Worm (Caenorhabditis elegans) whole organism, mixed stage, embryonic: ENCODE measurements around the gene F53B2.5.

Experiments
- bed-3 ChIP-seq: fragments of 200-800 bp; sonication (Bioruptor generic); optimal IDR thresholded peaks from 3 replicates; lab custom pipeline; 2018; ENCODE audit warnings: mild to moderate bottlenecking, missing genetic modification characterization, moderate library complexity, missing compliant biosample characterization
- ceh-39 ChIP-seq: fragments of 150-350 bp; optimal IDR thresholded peaks from 2 replicates; lab custom pipeline; 2014; ENCODE audit warnings: missing biosample characterization, missing genetic modification characterization
- ceh-43 ChIP-seq: fragments of 200-800 bp; sonication (Bioruptor generic); optimal IDR thresholded peaks from 2 replicates; lab custom pipeline; 2018; ENCODE audit warnings: mild to moderate bottlenecking, missing genetic modification characterization, moderate library complexity, missing compliant biosample characterization
- ceh-83 ChIP-seq: fragments of 200-800 bp; sonication (Bioruptor generic); optimal IDR thresholded peaks from 2 replicates; lab custom pipeline; 2018; ENCODE audit warnings: mild to moderate bottlenecking, missing genetic modification characterization, missing compliant biosample characterization
- ces-1 ChIP-seq: fragments of 150-350 bp; optimal IDR thresholded peaks from 2 replicates; lab custom pipeline; 2014; ENCODE audit warnings: missing biosample characterization, missing genetic modification reagents, missing genetic modification characterization
- cnd-1 ChIP-seq: fragments of 200-800 bp; sonication (Bioruptor generic); optimal IDR thresholded peaks from 2 replicates; lab custom pipeline; 2018; ENCODE audit warnings: mild to moderate bottlenecking, missing genetic modification characterization, missing compliant biosample characterization
- drap-1 ChIP-seq: fragments of 200-800 bp; sonication (Bioruptor generic); optimal IDR thresholded peaks from 3 replicates; lab custom pipeline; 2018; ENCODE audit warnings: mild to moderate bottlenecking, missing genetic modification characterization, missing compliant biosample characterization
- elt-1 ChIP-seq: sonication (generic microtip); optimal IDR thresholded peaks from 2 replicates; lab custom pipeline; 2017; ENCODE audit warnings: missing genetic modification characterization, mild to moderate bottlenecking, missing compliant biosample characterization, antibody characterized with exemption, moderate library complexity, borderline replicate concordance; ENCODE audit not compliant: insufficient read depth
- elt-3 ChIP-seq: fragments of 150-350 bp; optimal IDR thresholded peaks from 2 replicates; lab custom pipeline; 2014; ENCODE audit warnings: missing biosample characterization, missing genetic modification characterization
- ham-2 ChIP-seq: fragments of 200-800 bp; sonication (Bioruptor generic); optimal IDR thresholded peaks from 2 replicates; lab custom pipeline; 2018; ENCODE audit warnings: mild to moderate bottlenecking, missing genetic modification characterization, missing compliant biosample characterization
- lin-32 ChIP-seq: fragments of 200-800 bp; sonication (Bioruptor generic); optimal IDR thresholded peaks from 2 replicates; lab custom pipeline; 2018; ENCODE audit warnings: mild to moderate bottlenecking, missing genetic modification characterization, missing compliant biosample characterization
- lsy-2 ChIP-seq: fragments of 150-350 bp; optimal IDR thresholded peaks from 2 replicates; lab custom pipeline; 2014; ENCODE audit warnings: missing biosample characterization, missing genetic modification characterization
- mab-5 ChIP-seq: fragments of 150-350 bp; optimal IDR thresholded peaks from 2 replicates; lab custom pipeline; 2014; ENCODE audit warnings: missing biosample characterization, missing genetic modification characterization
- mep-1 ChIP-seq: fragments of 150-350 bp; optimal IDR thresholded peaks from 2 replicates; lab custom pipeline; 2017; ENCODE audit warnings: missing biosample characterization, missing genetic modification reagents, missing genetic modification characterization, inconsistent platforms
- mls-2 ChIP-seq: sonication (generic microtip); optimal IDR thresholded peaks from 2 replicates; lab custom pipeline; 2016; ENCODE audit warnings: mild to moderate bottlenecking, missing genetic modification characterization, moderate library complexity, missing compliant biosample characterization
- nhr-12 ChIP-seq: fragments of 150-350 bp; optimal IDR thresholded peaks from 2 replicates; lab custom pipeline; 2014; ENCODE audit warnings: missing biosample characterization, missing genetic modification characterization
- nhr-2 ChIP-seq: fragments of 150-350 bp; optimal IDR thresholded peaks from 2 replicates; lab custom pipeline; 2014; ENCODE audit warnings: missing biosample characterization, missing genetic modification characterization
- nhr-28 ChIP-seq: fragments of 150-350 bp; optimal IDR thresholded peaks from 2 replicates; lab custom pipeline; 2014; ENCODE audit warnings: missing biosample characterization, missing genetic modification characterization
- nhr-76 ChIP-seq: sonication (generic microtip); optimal IDR thresholded peaks from 2 replicates; lab custom pipeline; 2017; ENCODE audit warnings: missing biosample characterization, missing genetic modification characterization
- pha-4 ChIP-seq: fragments of 150-350 bp; optimal IDR thresholded peaks from 2 replicates; lab custom pipeline; 2018; ENCODE audit warnings: missing biosample characterization, missing genetic modification reagents, missing genetic modification characterization
- sem-2 ChIP-seq: fragments of 200-800 bp; sonication (Bioruptor generic); optimal IDR thresholded peaks from 2 replicates; lab custom pipeline; 2018; ENCODE audit warnings: mild to moderate bottlenecking, missing genetic modification characterization, missing compliant biosample characterization
- sptf-1 ChIP-seq: sonication (generic microtip); optimal IDR thresholded peaks from 2 replicates; lab custom pipeline; 2017; ENCODE audit warnings: mild to moderate bottlenecking, missing genetic modification characterization, moderate library complexity, missing compliant biosample characterization
- tbx-8 ChIP-seq: fragments of 200-800 bp; sonication (Bioruptor generic); optimal IDR thresholded peaks from 2 replicates; lab custom pipeline; 2018; ENCODE audit warnings: mild to moderate bottlenecking, missing genetic modification characterization, moderate library complexity, missing compliant biosample characterization
- unc-39 ChIP-seq: fragments of 150-350 bp; optimal IDR thresholded peaks from 2 replicates; lab custom pipeline; 2014; ENCODE audit warnings: missing biosample characterization, missing genetic modification characterization
- unc-62 ChIP-seq: fragments of 150-350 bp; optimal IDR thresholded peaks from 2 replicates; lab custom pipeline; 2014; ENCODE audit warnings: missing biosample characterization, missing genetic modification reagents, missing genetic modification characterization
- zip-8 ChIP-seq: fragments of 150-350 bp; optimal IDR thresholded peaks from 2 replicates; lab custom pipeline; 2014; ENCODE audit warnings: missing biosample characterization, missing genetic modification characterization

F53B2.5 gene

DNA sequence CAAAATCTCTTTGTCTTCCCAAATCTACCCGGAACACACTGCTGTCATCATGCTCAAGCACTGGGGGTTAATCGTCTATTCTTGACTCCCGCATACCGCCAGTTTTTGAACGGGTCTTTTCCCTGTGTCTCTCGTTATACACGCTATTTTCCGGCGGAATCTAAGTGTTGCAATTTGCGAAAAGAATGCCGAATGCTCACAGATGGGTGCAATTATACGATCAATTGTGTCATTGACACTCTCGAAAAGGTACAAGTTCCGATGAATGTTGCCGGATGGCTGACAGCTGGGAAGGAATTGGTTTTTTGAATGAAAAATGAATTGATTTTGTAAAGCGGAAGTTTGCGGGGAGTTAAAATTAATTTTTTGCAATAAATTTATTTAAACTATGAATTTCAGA is 21.0 kb upstream of the F53B2.5 start:
- TF ChIP-seq nhr-2 (tag; lab: Kevin White, UChicago) (peak; percentile 92), lin-32 (GFP tag; lab: Kevin White, UChicago) (peak; percentile 91), mep-1 (tag; lab: Kevin White, UChicago) (no peak), unc-39 (tag; lab: Kevin White, UChicago) (no peak)

ce11 chrIV:12549014-12549413 is 18.1 kb upstream of the F53B2.5 start:
- TF ChIP-seq cnd-1 (tag; lab: Kevin White, UChicago) (peak; percentile 49), bed-3 (GFP tag; lab: Kevin White, UChicago) (no peak), unc-62 (GFP tag; lab: Kevin White, UChicago) (peak; percentile 46), zip-8 (tag; lab: Kevin White, UChicago) (peak; percentile 97), nhr-2 (tag; lab: Kevin White, UChicago) (peak; percentile 87), tbx-8 (GFP tag; lab: Kevin White, UChicago) (no peak), ceh-83 (GFP tag; lab: Kevin White, UChicago) (no peak), drap-1 (GFP tag; lab: Kevin White, UChicago) (no peak), sptf-1 (tag; lab: Kevin White, UChicago) (no peak), pha-4 (no peak), mls-2 (tag; lab: Kevin White, UChicago) (no peak), mab-5 (tag; lab: Kevin White, UChicago) (no peak), elt-1 (no peak), nhr-28 (tag; lab: Kevin White, UChicago) (no peak), mep-1 (tag; lab: Kevin White, UChicago) (no peak), ham-2 (GFP tag; lab: Kevin White, UChicago) (no peak), ceh-39 (tag; lab: Kevin White, UChicago) (no peak), lin-32 (GFP tag; lab: Kevin White, UChicago) (peak; percentile 43), ceh-43 (no peak), ces-1 (GFP tag; lab: Kevin White, UChicago) (no peak)

ce11 chrIV:12547824-12548223 is 16.9 kb upstream of the F53B2.5 start, which contains the start of gene ipmk-1:
ipmk-1 (plus strand) TSS chrIV:12548124.
- TF ChIP-seq ces-1 (GFP tag; lab: Kevin White, UChicago) (no peak), cnd-1 (tag; lab: Kevin White, UChicago) (no peak), nhr-76 (tag; lab: Kevin White, UChicago) (no peak)
- TF ChIP-seq, all 35 proteins: peak for 0

- TF ChIP-seq lin-32 (GFP tag; lab: Kevin White, UChicago) (no peak), ceh-43 (peak; percentile 47), pha-4 (no peak), mls-2 (tag; lab: Kevin White, UChicago) (peak; percentile 46), ceh-83 (GFP tag; lab: Kevin White, UChicago) (peak; percentile 44), cnd-1 (tag; lab: Kevin White, UChicago) (peak; percentile 58), zip-8 (tag; lab: Kevin White, UChicago) (peak; percentile 97)
These were observed 15.0 kb upstream of the F53B2.5 start for ce11 chrIV:12545902-12546301.

ce11 chrIV:12545393-12545792 is 14.4 kb upstream of the F53B2.5 start:
- TF ChIP-seq ces-1 (GFP tag; lab: Kevin White, UChicago) (peak; percentile 57), lsy-2 (tag; lab: Kevin White, UChicago) (no peak)

DNA sequence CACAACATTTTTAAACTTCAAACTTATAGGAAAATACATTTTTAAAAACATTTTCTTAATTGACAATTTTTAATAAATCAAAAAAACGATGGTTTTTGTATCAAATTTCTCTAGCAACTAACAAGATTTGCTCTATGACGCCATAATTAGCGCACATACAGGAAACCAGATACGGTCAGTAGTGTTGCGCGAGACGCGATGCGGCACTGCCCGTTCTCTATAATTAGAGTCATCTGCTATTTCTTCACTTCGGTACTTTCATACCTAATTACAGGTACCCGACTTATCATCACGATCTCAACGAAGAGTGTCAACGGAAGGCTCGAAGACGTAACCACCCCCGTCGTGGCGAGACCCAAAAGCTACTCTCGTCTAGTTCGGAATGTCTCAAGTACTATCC is 13.7 kb upstream of the F53B2.5 start:
- TF ChIP-seq ceh-43 = peak; percentile 39
- TF ChIP-seq nhr-28 (tag; lab: Kevin White, UChicago) = no peak
- TF ChIP-seq zip-8 (tag; lab: Kevin White, UChicago) = peak; percentile 30
- peak; percentile 66 for TF ChIP-seq nhr-2 (tag; lab: Kevin White, UChicago)

ce11 chrIV:12542011-12542410 is 11.1 kb upstream of the F53B2.5 start, which contains the start of gene ham-1:
ham-1 (plus strand) TSS chrIV:12542183.
- no peak for TF ChIP-seq cnd-1 (tag; lab: Kevin White, UChicago)
- TF ChIP-seq nhr-12 (tag; lab: Kevin White, UChicago) = no peak
- TF ChIP-seq drap-1 (GFP tag; lab: Kevin White, UChicago) = no peak
- TF ChIP-seq mab-5 (tag; lab: Kevin White, UChicago) = no peak
- TF ChIP-seq sem-2 = no peak
- TF ChIP-seq elt-3 (tag; lab: Kevin White, UChicago) = no peak
- no peak for TF ChIP-seq mep-1 (tag; lab: Kevin White, UChicago)
- TF ChIP-seq unc-39 (tag; lab: Kevin White, UChicago) = no peak
- TF ChIP-seq tbx-8 (GFP tag; lab: Kevin White, UChicago) = no peak
- TF ChIP-seq nhr-2 (tag; lab: Kevin White, UChicago) = no peak
- no peak for TF ChIP-seq ceh-83 (GFP tag; lab: Kevin White, UChicago)
- TF ChIP-seq ces-1 (GFP tag; lab: Kevin White, UChicago) = no peak
